Worm (Caenorhabditis elegans) whole organism, L2 larva: Measurements from ENCODE around the gene C02C6.14.

ENCODE experiments used
- R02D3.7 ChIP-seq: fragments of 150-350 bp; optimal IDR thresholded peaks from 2 replicates; lab custom pipeline; 2014; ENCODE audit warnings: missing biosample characterization, missing genetic modification characterization
- Y55F3AM.14 ChIP-seq: fragments of 200-800 bp; sonication (Bioruptor generic); optimal IDR thresholded peaks from 2 replicates; lab custom pipeline; 2018; ENCODE audit warnings: mild to moderate bottlenecking, missing genetic modification characterization, missing compliant biosample characterization
- ama-1 ChIP-seq: fragments of 150-350 bp; optimal IDR thresholded peaks from 2 replicates; lab custom pipeline; 2018; ENCODE audit warnings: inconsistent platforms
- blmp-1 ChIP-seq: sonication (generic microtip); optimal IDR thresholded peaks from 2 replicates; lab custom pipeline; 2017; ENCODE audit warnings: missing genetic modification characterization, mild to moderate bottlenecking, missing compliant biosample characterization, antibody characterized with exemption, moderate library complexity; ENCODE audit not compliant: insufficient read depth
- lin-39 ChIP-seq: fragments of 150-350 bp; optimal IDR thresholded peaks from 2 replicates; lab custom pipeline; 2014; ENCODE audit warnings: missing biosample characterization, missing genetic modification reagents, missing genetic modification characterization
- mdl-1 ChIP-seq, 2 experiments: fragments of 150-350 bp in 1 of 2; sonication (generic microtip) in 1 of 2; optimal IDR thresholded peaks; 2 replicates each; lab custom pipeline; 2017; ENCODE audit warnings: missing biosample characterization in 2 of 2, missing genetic modification characterization in 2 of 2
- nhr-6 ChIP-seq: fragments of 150-350 bp; optimal IDR thresholded peaks from 2 replicates; lab custom pipeline; 2014; ENCODE audit warnings: missing biosample characterization, missing genetic modification characterization
- sem-4 ChIP-seq: fragments of 150-350 bp; optimal IDR thresholded peaks from 2 replicates; lab custom pipeline; 2014; ENCODE audit warnings: missing biosample characterization, missing genetic modification reagents, missing genetic modification characterization
- snpc-4 ChIP-seq: fragments of 150-350 bp; optimal IDR thresholded peaks from 2 replicates; lab custom pipeline; 2014; ENCODE audit warnings: missing biosample characterization, missing genetic modification characterization
- unc-55 ChIP-seq: fragments of 150-350 bp; sonication (generic microtip); optimal IDR thresholded peaks from 3 replicates; lab custom pipeline; 2014; ENCODE audit warnings: missing biosample characterization, missing genetic modification reagents, missing genetic modification characterization
- ztf-4 ChIP-seq: fragments of 150-350 bp; optimal IDR thresholded peaks from 2 replicates; lab custom pipeline; 2014; ENCODE audit warnings: missing biosample characterization, missing genetic modification characterization

ce11 chrX:15509681-15510080 lies 27.8 kb upstream of the C02C6.14 start, which contains the start of gene eat-20:
- TF ChIP-seq unc-55, result no peak
- TF ChIP-seq Y55F3AM.14, result no peak
- no peak for TF ChIP-seq snpc-4 (tag; lab: Kevin White, UChicago)
- no peak for TF ChIP-seq ama-1
- no peak for TF ChIP-seq mdl-1 (tag; optimal IDR thresholded peaks at IDR 0.05; lab: Kevin White, UChicago)
- TF ChIP-seq lin-39, result no peak
- TF ChIP-seq sem-4, result no peak
- TF ChIP-seq ztf-4 (tag; lab: Kevin White, UChicago), result no peak
- no peak for TF ChIP-seq blmp-1 (tag; lab: Kevin White, UChicago)
- no peak for TF ChIP-seq R02D3.7 (tag; lab: Kevin White, UChicago)
- TF ChIP-seq nhr-6 (tag; lab: Kevin White, UChicago), result no peak
